Worm (Caenorhabditis elegans) whole organism, mixed stage, embryonic: ENCODE results near the gene lin-8.

Experiments
- elt-3 ChIP-seq: fragments of 150-350 bp; optimal IDR thresholded peaks from 2 replicates; lab custom pipeline; 2014; ENCODE audit warnings: missing biosample characterization, missing genetic modification characterization
- lin-13 ChIP-seq: fragments of 150-350 bp; optimal IDR thresholded peaks from 2 replicates; lab custom pipeline; 2014; ENCODE audit warnings: missing biosample characterization, missing genetic modification characterization
- mab-5 ChIP-seq: fragments of 150-350 bp; optimal IDR thresholded peaks from 2 replicates; lab custom pipeline; 2014; ENCODE audit warnings: missing biosample characterization, missing genetic modification characterization
- nhr-12 ChIP-seq: fragments of 150-350 bp; optimal IDR thresholded peaks from 2 replicates; lab custom pipeline; 2014; ENCODE audit warnings: missing biosample characterization, missing genetic modification characterization
- nhr-2 ChIP-seq: fragments of 150-350 bp; optimal IDR thresholded peaks from 2 replicates; lab custom pipeline; 2014; ENCODE audit warnings: missing biosample characterization, missing genetic modification characterization
- pha-4 ChIP-seq: fragments of 150-350 bp; optimal IDR thresholded peaks from 2 replicates; lab custom pipeline; 2018; ENCODE audit warnings: missing biosample characterization, missing genetic modification reagents, missing genetic modification characterization

DNA sequence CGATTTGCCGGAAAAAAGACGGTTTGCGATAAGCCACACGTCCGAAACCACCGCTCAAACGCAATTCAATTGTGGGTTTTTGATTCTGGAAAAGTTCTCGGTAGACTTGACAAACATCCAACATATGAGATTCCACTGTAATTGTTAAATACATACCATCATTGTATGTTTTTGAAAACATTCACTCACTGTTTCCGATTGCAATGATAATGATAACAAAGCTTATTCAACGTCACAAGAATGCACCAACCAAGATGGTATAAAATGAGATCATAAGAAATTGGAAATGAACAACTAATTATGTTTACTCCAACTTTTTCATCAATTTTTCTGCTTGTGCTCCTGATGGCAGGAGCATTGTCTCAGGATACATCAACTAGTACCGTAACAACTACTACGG is 49.1 kb downstream of the lin-8 start, which contains the start of gene clec-122:
- TF ChIP-seq lin-13 (no peak), mab-5 (tag; lab: Kevin White, UChicago) (no peak), pha-4 (tag; lab: Kevin White, UChicago) (no peak), elt-3 (tag; lab: Kevin White, UChicago) (no peak), nhr-12 (tag; lab: Kevin White, UChicago) (no peak), nhr-2 (tag; lab: Kevin White, UChicago) (no peak)
